Worm (Caenorhabditis elegans) whole organism, young adult: Measurements from ENCODE around the gene F52H3.11.

Experiments
- C17E4.6 ChIP-seq: fragments of 200-800 bp; sonication (Bioruptor generic); IDR thresholded peaks from 2 replicates; pipeline ENCODE4 v1.3.6; 2022; ENCODE audit warnings: missing genetic modification reagents, missing genetic modification characterization, missing compliant biosample characterization
- F22D6.2 ChIP-seq: sonication (generic microtip); optimal IDR thresholded peaks from 2 replicates; lab custom pipeline; 2016; ENCODE audit warnings: mild to moderate bottlenecking, missing genetic modification characterization, missing compliant biosample characterization
- T07F8.4 ChIP-seq: sonication (generic microtip); optimal IDR thresholded peaks from 2 replicates; lab custom pipeline; 2016; ENCODE audit warnings: mild to moderate bottlenecking, missing genetic modification characterization, moderate library complexity, missing compliant biosample characterization
- T26A5.8 ChIP-seq: sonication (generic microtip); optimal IDR thresholded peaks from 2 replicates; lab custom pipeline; 2016; ENCODE audit warnings: missing genetic modification characterization, missing compliant biosample characterization
- Y53F4B.3 ChIP-seq: fragments of 200-800 bp; sonication (Bioruptor generic); IDR thresholded peaks from 2 replicates; pipeline ENCODE4 v1.3.6; 2022; ENCODE audit warnings: missing genetic modification reagents, missing genetic modification characterization, missing compliant biosample characterization
- Y56A3A.18 ChIP-seq: fragments of 200-800 bp; sonication (Bioruptor generic); IDR thresholded peaks from 2 replicates; pipeline ENCODE4 v1.3.6; 2022; ENCODE audit warnings: missing genetic modification reagents, missing genetic modification characterization, missing compliant biosample characterization
- Y67H2A.10 ChIP-seq: fragments of 200-800 bp; sonication (Bioruptor generic); conservative IDR thresholded peaks from 2 replicates; pipeline ENCODE4 v1.3.6; 2022; ENCODE audit warnings: missing genetic modification reagents, missing genetic modification characterization, missing compliant biosample characterization
- Y95B8A.8 ChIP-seq: fragments of 200-800 bp; sonication (Bioruptor generic); IDR thresholded peaks from 2 replicates; pipeline ENCODE4 v1.3.6; 2022; ENCODE audit warnings: missing genetic modification reagents, missing genetic modification characterization, missing compliant biosample characterization
- akir-1 ChIP-seq: fragments of 200-800 bp; sonication (Bioruptor generic); optimal IDR thresholded peaks from 2 replicates; lab custom pipeline; 2018; ENCODE audit warnings: mild to moderate bottlenecking, missing genetic modification characterization, moderate library complexity, missing compliant biosample characterization
- atf-7 ChIP-seq: sonication (generic microtip); optimal IDR thresholded peaks from 2 replicates; lab custom pipeline; 2017; ENCODE audit warnings: mild to moderate bottlenecking, missing genetic modification characterization, missing compliant biosample characterization
- attf-5 ChIP-seq: fragments of 200-800 bp; sonication (Bioruptor generic); optimal IDR thresholded peaks from 2 replicates; lab custom pipeline; 2018; ENCODE audit warnings: mild to moderate bottlenecking, missing genetic modification characterization, missing compliant biosample characterization
- bed-2 ChIP-seq: fragments of 200-800 bp; sonication (Bioruptor generic); IDR thresholded peaks from 2 replicates; pipeline ENCODE4 v1.3.6; 2022; ENCODE audit warnings: missing genetic modification reagents, missing genetic modification characterization, missing compliant biosample characterization
- ccch-3 ChIP-seq: fragments of 200-800 bp; sonication (Bioruptor generic); optimal IDR thresholded peaks from 2 replicates; lab custom pipeline; 2018; ENCODE audit warnings: mild to moderate bottlenecking, missing genetic modification characterization, missing compliant biosample characterization
- chd-7 ChIP-seq: sonication (generic microtip); optimal IDR thresholded peaks from 2 replicates; lab custom pipeline; 2016; ENCODE audit warnings: mild to moderate bottlenecking, missing genetic modification characterization, moderate library complexity, missing compliant biosample characterization
- dpff-1 ChIP-seq: sonication (generic microtip); optimal IDR thresholded peaks from 2 replicates; lab custom pipeline; 2017; ENCODE audit warnings: mild to moderate bottlenecking, missing genetic modification characterization, missing compliant biosample characterization
- efl-1 ChIP-seq: fragments of 150-350 bp; optimal IDR thresholded peaks from 2 replicates; lab custom pipeline; 2014; ENCODE audit warnings: missing biosample characterization, missing genetic modification reagents, missing genetic modification characterization
- egl-18 ChIP-seq: fragments of 200-800 bp; sonication (Bioruptor generic); IDR thresholded peaks from 2 replicates; pipeline ENCODE4 v1.3.6; 2022; ENCODE audit warnings: missing genetic modification reagents, missing genetic modification characterization, missing compliant biosample characterization
- gei-17 ChIP-seq: fragments of 200-800 bp; sonication (Bioruptor generic); optimal IDR thresholded peaks from 2 replicates; lab custom pipeline; 2018; ENCODE audit warnings: mild to moderate bottlenecking, missing genetic modification characterization, missing compliant biosample characterization
- hsf-1 ChIP-seq: fragments of 200-800 bp; sonication (Bioruptor generic); IDR thresholded peaks from 2 replicates; pipeline ENCODE4 v1.3.6; 2022; ENCODE audit warnings: missing genetic modification reagents, missing genetic modification characterization, missing compliant biosample characterization
- let-526 ChIP-seq: fragments of 200-800 bp; sonication (Bioruptor generic); IDR thresholded peaks from 2 replicates; pipeline ENCODE4 v1.3.6; 2022; ENCODE audit warnings: missing genetic modification reagents, missing genetic modification characterization, missing compliant biosample characterization
- lin-35 ChIP-seq, 3 experiments: fragments of 150-350 bp in 2 of 3; sonication (generic microtip) in 1 of 3; optimal IDR thresholded peaks; 2 replicates each; lab custom pipeline; 2014 to 2018; ENCODE audit warnings: missing biosample characterization in 3 of 3, missing genetic modification characterization in 3 of 3, missing genetic modification reagents in 3 of 3
- lin-40 ChIP-seq: sonication (generic microtip); optimal IDR thresholded peaks from 2 replicates; lab custom pipeline; 2016; ENCODE audit warnings: missing genetic modification characterization, mild to moderate bottlenecking, missing compliant biosample characterization, missing genotype, missing genetic modification reagents
- lsl-1 ChIP-seq: fragments of 200-800 bp; sonication (Bioruptor generic); optimal IDR thresholded peaks from 2 replicates; lab custom pipeline; 2018; ENCODE audit warnings: mild to moderate bottlenecking, missing genetic modification characterization, moderate library complexity, missing compliant biosample characterization
- madf-10 ChIP-seq: sonication (generic microtip); optimal IDR thresholded peaks from 2 replicates; lab custom pipeline; 2016; ENCODE audit warnings: mild to moderate bottlenecking, missing genetic modification characterization, missing compliant biosample characterization
- mes-4 ChIP-seq: sonication (generic microtip); optimal IDR thresholded peaks from 2 replicates; lab custom pipeline; 2016; ENCODE audit warnings: missing genotype, missing genetic modification characterization, missing compliant biosample characterization
- nfya-2 ChIP-seq: fragments of 200-800 bp; sonication (Bioruptor generic); IDR thresholded peaks from 2 replicates; pipeline ENCODE4 v1.3.6; 2022; ENCODE audit warnings: missing genetic modification reagents, missing genetic modification characterization, missing compliant biosample characterization
- nhr-120 ChIP-seq: fragments of 200-800 bp; sonication (Bioruptor generic); IDR thresholded peaks from 2 replicates; pipeline ENCODE4 v1.3.6; 2022; ENCODE audit warnings: missing genetic modification characterization, missing compliant biosample characterization
- pbrm-1 ChIP-seq: fragments of 200-800 bp; sonication (Bioruptor generic); IDR thresholded peaks from 2 replicates; pipeline ENCODE4 v1.3.6; 2022; ENCODE audit warnings: missing genetic modification reagents, missing genetic modification characterization, missing compliant biosample characterization
- rcor-1 ChIP-seq: fragments of 200-800 bp; sonication (Bioruptor generic); IDR thresholded peaks from 2 replicates; pipeline ENCODE4 v1.3.6; 2022; ENCODE audit warnings: missing genetic modification reagents, missing genetic modification characterization, missing compliant biosample characterization
- rec-8 ChIP-seq, 2 experiments: sonication (generic microtip); optimal IDR thresholded peaks; 2 replicates each; lab custom pipeline; 2016; ENCODE audit warnings: mild to moderate bottlenecking in 2 of 2, missing genetic modification characterization in 2 of 2, missing genetic modification reagents in 2 of 2, missing genotype in 2 of 2, missing biosample characterization in 1 of 2, missing compliant biosample characterization in 1 of 2, moderate library complexity in 1 of 2
- tbp1 ChIP-seq: fragments of 200-800 bp; sonication (Bioruptor generic); optimal IDR thresholded peaks from 2 replicates; lab custom pipeline; 2018; ENCODE audit warnings: mild to moderate bottlenecking, missing genetic modification characterization, missing compliant biosample characterization
- tlf-1 ChIP-seq: fragments of 200-800 bp; sonication (Bioruptor generic); optimal IDR thresholded peaks from 2 replicates; lab custom pipeline; 2018; ENCODE audit warnings: mild to moderate bottlenecking, missing genetic modification characterization, missing compliant biosample characterization
- xnd-1 ChIP-seq: sonication (generic microtip); optimal IDR thresholded peaks from 2 replicates; lab custom pipeline; 2016; ENCODE audit warnings: missing genotype, missing genetic modification reagents, missing genetic modification characterization, missing compliant biosample characterization
- zfh-2 ChIP-seq: fragments of 200-800 bp; sonication (Bioruptor generic); conservative IDR thresholded peaks from 2 replicates; pipeline ENCODE4 v1.3.6; 2022; ENCODE audit warnings: missing genetic modification reagents, missing genetic modification characterization, missing compliant biosample characterization
- ztf-18 ChIP-seq: sonication (generic microtip); optimal IDR thresholded peaks from 2 replicates; lab custom pipeline; 2016; ENCODE audit warnings: missing genotype, mild to moderate bottlenecking, missing genetic modification characterization, missing compliant biosample characterization
- ztf-22 ChIP-seq: fragments of 200-800 bp; sonication (Bioruptor generic); optimal IDR thresholded peaks from 2 replicates; lab custom pipeline; 2018; ENCODE audit warnings: mild to moderate bottlenecking, missing genetic modification characterization, moderate library complexity, missing compliant biosample characterization
- ztf-26 ChIP-seq: sonication (generic microtip); optimal IDR thresholded peaks from 2 replicates; lab custom pipeline; 2017; ENCODE audit warnings: missing genetic modification characterization, missing compliant biosample characterization
- ztf-28 ChIP-seq: fragments of 200-800 bp; sonication (Bioruptor generic); IDR thresholded peaks from 2 replicates; pipeline ENCODE4 v1.3.6; 2022; ENCODE audit warnings: missing genetic modification reagents, missing genetic modification characterization, missing compliant biosample characterization

Gene F52H3.11

DNA sequence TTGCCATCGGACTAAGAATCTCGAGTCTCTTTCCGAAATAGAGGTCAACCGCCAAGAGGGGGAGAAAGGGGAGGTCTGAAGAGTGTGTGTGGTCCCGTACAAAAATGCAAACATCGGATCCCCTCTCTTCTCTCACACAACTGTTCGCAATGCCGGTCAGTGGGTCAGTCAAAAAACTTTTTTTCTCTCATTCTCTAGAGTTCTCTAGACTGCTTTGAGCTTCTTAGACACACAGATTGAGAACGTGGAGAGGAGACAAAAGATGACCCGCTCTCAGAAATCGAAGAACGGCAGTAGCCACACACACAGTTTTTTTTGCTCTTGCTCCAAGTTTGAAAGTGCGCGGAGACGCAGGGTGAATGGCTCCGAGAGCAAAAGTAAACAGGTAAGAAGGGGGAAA, 30.8 kb upstream of the F52H3.11 start:
- TF ChIP-seq ztf-26 (tag; lab: Kevin White, UChicago): no peak
- no peak for TF ChIP-seq madf-10 (tag; lab: Kevin White, UChicago)
- TF ChIP-seq rcor-1 (GFP tag; lab: Robert Waterston, UW): no peak
- no peak for TF ChIP-seq Y53F4B.3 (GFP tag; lab: Robert Waterston, UW)
- no peak for TF ChIP-seq lsl-1 (GFP tag; lab: Kevin White, UChicago)
- TF ChIP-seq xnd-1: no peak
- TF ChIP-seq chd-7 (tag; lab: Kevin White, UChicago): no peak
- no peak for TF ChIP-seq gei-17 (GFP tag; lab: Kevin White, UChicago)
- TF ChIP-seq F22D6.2 (tag; lab: Kevin White, UChicago): no peak

DNA sequence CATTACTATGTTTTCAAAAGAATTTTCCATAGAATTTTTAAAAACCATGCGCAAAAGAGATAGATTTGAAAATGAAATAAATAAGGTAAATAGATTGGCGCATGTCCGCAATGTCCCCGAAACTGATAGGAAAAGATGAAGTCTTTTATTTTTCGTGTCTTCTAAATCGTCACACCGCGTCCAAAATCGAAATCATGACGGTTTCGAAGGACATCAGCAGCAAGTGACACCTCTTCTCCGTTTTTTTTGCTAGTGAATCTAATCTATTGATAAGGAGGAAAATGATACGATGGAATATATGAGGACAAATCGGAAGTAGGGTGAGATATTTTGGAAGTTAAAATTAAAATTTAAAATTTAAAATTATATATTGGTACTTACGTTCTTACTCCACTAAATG, 29.0 kb upstream of the F52H3.11 start:
- TF ChIP-seq atf-7: no peak
- TF ChIP-seq nhr-120 (GFP tag; lab: Robert Waterston, UW): no peak
- no peak for TF ChIP-seq T26A5.8 (tag; lab: Kevin White, UChicago)
- no peak for TF ChIP-seq lin-40 (tag; lab: Kevin White, UChicago)
- no peak for TF ChIP-seq Y95B8A.8
- TF ChIP-seq ztf-22 (GFP tag; lab: Kevin White, UChicago): no peak
- TF ChIP-seq zfh-2 (GFP tag; lab: Robert Waterston, UW): no peak
- no peak for TF ChIP-seq bed-2 (GFP tag; lab: Robert Waterston, UW)
- TF ChIP-seq Y67H2A.10 (GFP tag; lab: Robert Waterston, UW): no peak
- no peak for TF ChIP-seq attf-5 (GFP tag; lab: Kevin White, UChicago)
- TF ChIP-seq T07F8.4 (tag; lab: Kevin White, UChicago): no peak
- TF ChIP-seq efl-1 (GFP tag; lab: Kevin White, UChicago): no peak
- TF ChIP-seq mes-4 (tag; lab: Kevin White, UChicago): no peak
- TF ChIP-seq ccch-3: no peak
- no peak for TF ChIP-seq lin-35 (GFP tag; optimal IDR thresholded peaks at IDR 0.05; lab: Kevin White, UChicago)
- no peak for TF ChIP-seq pbrm-1 (GFP tag; lab: Robert Waterston, UW)

DNA sequence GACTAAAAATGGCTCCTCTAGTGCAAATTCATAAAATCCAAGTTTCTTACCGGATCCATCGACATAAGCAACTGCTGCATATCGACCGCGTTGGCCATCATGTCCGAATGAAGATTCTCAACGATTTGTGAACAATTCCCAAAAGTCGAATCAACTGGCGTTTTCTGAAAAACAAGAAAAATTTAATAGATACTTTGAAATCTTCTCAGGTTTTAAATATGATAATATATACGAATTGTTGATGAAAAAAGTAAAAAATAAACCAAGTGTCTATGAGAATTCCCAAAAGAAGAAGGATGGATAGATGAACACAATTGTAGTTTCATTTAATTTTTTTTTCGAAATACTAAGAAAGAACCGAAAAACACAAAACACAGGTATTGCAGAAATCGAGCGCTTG, 22.9 kb upstream of the F52H3.11 start, which contains the start of gene die-1:
Gene die-1 (minus strand): TSS at position 101 of the 400 bp plus-strand sequence.
- TF ChIP-seq C17E4.6 (no peak), egl-18 (GFP tag; lab: Robert Waterston, UW) (no peak), nfya-2 (GFP tag; lab: Robert Waterston, UW) (no peak), dpff-1 (tag; lab: Kevin White, UChicago) (no peak), let-526 (no peak), Y56A3A.18 (GFP tag; lab: Robert Waterston, UW) (no peak), ztf-18 (tag; lab: Kevin White, UChicago) (no peak), tlf-1 (no peak), madf-10 (tag; lab: Kevin White, UChicago) (no peak), hsf-1 (GFP tag; lab: Robert Waterston, UW) (no peak), ztf-28 (GFP tag; lab: Robert Waterston, UW) (no peak), akir-1 (GFP tag; lab: Kevin White, UChicago) (no peak), rec-8 (tag; optimal IDR thresholded peaks at IDR 0.05; lab: Kevin White, UChicago) (no peak), tbp1 (GFP tag; lab: Kevin White, UChicago) (no peak), bed-2 (GFP tag; lab: Robert Waterston, UW) (no peak)
